Worm (Caenorhabditis elegans): ENCODE measurements around the gene T12G3.6.
A peak's percentile ranks its signal among the peaks of the same experiment; 100 is the strongest.

The T12G3.6 gene

ce11 chrIV:12036924-12037323, 5.9 kb upstream of the T12G3.6 start:
- TF ChIP-seq duxl-1 (tag; optimal IDR thresholded peaks at IDR 0.05; ENCODE audit: poor library complexity) = peak; percentile 4
- TF ChIP-seq daf-16 (GFP tag; optimal IDR thresholded peaks at IDR 0.05) = no peak
- TF ChIP-seq daf-16 (tag; optimal IDR thresholded peaks at IDR 0.05) = peak; percentile 43
- no peak for TF ChIP-seq nhr-11 (tag; optimal IDR thresholded peaks at IDR 0.05)
- no peak for TF ChIP-seq lin-1 (GFP tag; IDR thresholded peaks at IDR 0.05)
- TF ChIP-seq aha-1 (tag) = no peak
- no peak for TF ChIP-seq daf-19 (GFP tag; conservative IDR thresholded peaks at IDR 0.05)
- TF ChIP-seq ces-1 (GFP tag; optimal IDR thresholded peaks at IDR 0.05) = no peak
- TF ChIP-seq mep-1 (tag; optimal IDR thresholded peaks at IDR 0.05) = peak; percentile 73
- no peak for TF ChIP-seq Y48G9A.11 (GFP tag; IDR thresholded peaks at IDR 0.05)
- peak; percentile 5 for TF ChIP-seq hlh-30 (tag; optimal IDR thresholded peaks at IDR 0.05; ENCODE audit: insufficient read depth)
- TF ChIP-seq cey-2 (tag; optimal IDR thresholded peaks at IDR 0.05; ENCODE audit: borderline replicate concordance, insufficient read depth) = no peak
- TF ChIP-seq nhr-77 (tag; optimal IDR thresholded peaks at IDR 0.05) = peak; percentile 34
- TF ChIP-seq madf-5 (GFP tag; IDR thresholded peaks at IDR 0.05) = 0 out of 4 replicates have a peak, but pooled peaks of 1 of the 2 experiments have one; percentile 12
- TF ChIP-seq spr-3 (GFP tag; optimal IDR thresholded peaks at IDR 0.05) = no peak
- no peak for TF ChIP-seq nhr-237 (tag; optimal IDR thresholded peaks at IDR 0.05)
- TF ChIP-seq Y105C5A.15 (GFP tag; IDR thresholded peaks at IDR 0.05) = 0 out of 2 replicates have a peak, but pooled peaks have one; percentile 38
- peak; percentile 38 for TF ChIP-seq nhr-102 (tag; optimal IDR thresholded peaks at IDR 0.05)
- peak; percentile 0 for TF ChIP-seq T20F7.1 (GFP tag; optimal IDR thresholded peaks at IDR 0.05)
- no peak for TF ChIP-seq ctbp-1 (GFP tag; IDR thresholded peaks at IDR 0.05)
- no peak for TF ChIP-seq mdl-1 (tag; optimal IDR thresholded peaks at IDR 0.05)
- peak; percentile 27 for TF ChIP-seq ztf-7 (tag; optimal IDR thresholded peaks at IDR 0.05)
- peak; percentile 26 for TF ChIP-seq dve-1 (tag; optimal IDR thresholded peaks at IDR 0.05; ENCODE audit: insufficient read depth)
- TF ChIP-seq Y5F2A.4 (GFP tag; optimal IDR thresholded peaks at IDR 0.05) = no peak
- TF ChIP-seq lsy-2 (tag; optimal IDR thresholded peaks at IDR 0.05) = peak in 1 of 2 experiments; percentile 76
- no peak for TF ChIP-seq gei-8 (GFP tag; optimal IDR thresholded peaks at IDR 0.05)
- TF ChIP-seq lin-38 (GFP tag; IDR thresholded peaks at IDR 0.05) = peak; percentile 32; the same call in 1 of the 2 replicates
- no peak for TF ChIP-seq R02D3.7 (tag; optimal IDR thresholded peaks at IDR 0.05)
- TF ChIP-seq lin-13 (GFP tag; optimal IDR thresholded peaks at IDR 0.05) = no peak
- TF ChIP-seq nhr-48 (tag; optimal IDR thresholded peaks at IDR 0.05) = peak; percentile 23
- TF ChIP-seq vab-7 (GFP tag; IDR thresholded peaks at IDR 0.05) = no peak
- peak; percentile 6 for TF ChIP-seq rbr-2 (tag; optimal IDR thresholded peaks at IDR 0.05)
- no peak for TF ChIP-seq skn-1 (tag; optimal IDR thresholded peaks at IDR 0.05)
- no peak for TF ChIP-seq F37D6.2 (tag; optimal IDR thresholded peaks at IDR 0.05)
- TF ChIP-seq ztf-11 (tag; optimal IDR thresholded peaks at IDR 0.05) = no peak
- no peak for TF ChIP-seq madf-9 (GFP tag; conservative IDR thresholded peaks at IDR 0.05)
- no peak for TF ChIP-seq snpc-4 (tag; optimal IDR thresholded peaks at IDR 0.05)
- TF ChIP-seq nhr-42 (GFP tag; IDR thresholded peaks at IDR 0.05) = no peak
- no peak for TF ChIP-seq nhr-76 (tag; optimal IDR thresholded peaks at IDR 0.05)
- no peak for TF ChIP-seq dmd-8 (GFP tag; IDR thresholded peaks at IDR 0.05)
- TF ChIP-seq lim-7 (GFP tag; IDR thresholded peaks at IDR 0.05) = no peak
- TF ChIP-seq zag-1 (tag; optimal IDR thresholded peaks at IDR 0.05) = no peak
- no peak for TF ChIP-seq hlh-11 (tag; optimal IDR thresholded peaks at IDR 0.05)
- TF ChIP-seq mes-2 (tag; optimal IDR thresholded peaks at IDR 0.05; ENCODE audit: poor library complexity, severe bottlenecking) = peak; percentile 23
- no peak for TF ChIP-seq lir-3 (tag; optimal IDR thresholded peaks at IDR 0.05)
- no peak for TF ChIP-seq dpl-1 (GFP tag; optimal IDR thresholded peaks at IDR 0.05)
- no peak for TF ChIP-seq nhr-10 (tag; optimal IDR thresholded peaks at IDR 0.05)
- peak; percentile 49; the same call in 1 of the 2 replicates for TF ChIP-seq arid-1 (GFP tag; conservative IDR thresholded peaks at IDR 0.05)
- no peak for TF ChIP-seq nhr-111 (GFP tag; optimal IDR thresholded peaks at IDR 0.05)

Measured in whole organism, L4 larva.